Worm (Caenorhabditis elegans) whole organism, L3 larva: ENCODE measurements around the gene txdc-17.

Experiments
- R02D3.7 ChIP-seq: fragments of 150-350 bp; optimal IDR thresholded peaks from 2 replicates; lab custom pipeline; 2014; ENCODE audit warnings: missing biosample characterization, missing genetic modification characterization
- ZK546.5 ChIP-seq: sonication (generic microtip); optimal IDR thresholded peaks from 2 replicates; lab custom pipeline; 2017; ENCODE audit warnings: missing biosample characterization, missing genetic modification characterization
- aly-2 ChIP-seq: fragments of 150-350 bp; optimal IDR thresholded peaks from 2 replicates; lab custom pipeline; 2014; ENCODE audit warnings: missing biosample characterization, missing genetic modification characterization
- ama-1 ChIP-seq: fragments of 150-350 bp; optimal IDR thresholded peaks from 2 replicates; lab custom pipeline; 2018
- ceh-28 ChIP-seq: fragments of 150-350 bp; optimal IDR thresholded peaks from 2 replicates; lab custom pipeline; 2014; ENCODE audit warnings: missing biosample characterization, missing genetic modification reagents, missing genetic modification characterization
- ceh-82 ChIP-seq: fragments of 150-350 bp; optimal IDR thresholded peaks from 2 replicates; lab custom pipeline; 2014; ENCODE audit warnings: missing biosample characterization, missing genetic modification characterization
- egl-27 ChIP-seq: sonication (generic microtip); optimal IDR thresholded peaks from 4 replicates; lab custom pipeline; 2017; ENCODE audit warnings: missing biosample characterization, missing genetic modification reagents, missing genetic modification characterization
- egl-5 ChIP-seq: fragments of 150-350 bp; optimal IDR thresholded peaks from 2 replicates; lab custom pipeline; 2017; ENCODE audit warnings: missing biosample characterization, missing genetic modification reagents, missing genetic modification characterization, inconsistent platforms
- elt-1 ChIP-seq: fragments of 150-350 bp; optimal IDR thresholded peaks from 2 replicates; lab custom pipeline; 2014; ENCODE audit warnings: missing biosample characterization, missing genetic modification characterization
- elt-2 ChIP-seq: sonication (generic microtip); optimal IDR thresholded peaks from 2 replicates; lab custom pipeline; 2016; ENCODE audit warnings: missing genetic modification reagents, mild to moderate bottlenecking, missing genetic modification characterization, missing compliant biosample characterization
- elt-3 ChIP-seq, 3 experiments: fragments of 150-350 bp in 1 of 3; sonication (generic microtip) in 2 of 3; optimal IDR thresholded peaks; 2 replicates in 2 of 3; 4 replicates in 1 of 3; lab custom pipeline; 2014 to 2017; ENCODE audit warnings: missing biosample characterization in 3 of 3, missing genetic modification characterization in 3 of 3
- fos-1 ChIP-seq: fragments of 150-350 bp; optimal IDR thresholded peaks from 2 replicates; lab custom pipeline; 2014; ENCODE audit warnings: missing biosample characterization, missing genetic modification characterization
- hmg-11 ChIP-seq: sonication (generic microtip); optimal IDR thresholded peaks from 2 replicates; lab custom pipeline; 2016; ENCODE audit warnings: missing genetic modification characterization, missing compliant biosample characterization
- jun-1 ChIP-seq: fragments of 150-350 bp; optimal IDR thresholded peaks from 2 replicates; lab custom pipeline; 2014; ENCODE audit warnings: missing biosample characterization, missing genetic modification reagents, missing genetic modification characterization
- lin-15B ChIP-seq: fragments of 150-350 bp; optimal IDR thresholded peaks from 2 replicates; lab custom pipeline; 2014; ENCODE audit warnings: missing biosample characterization, missing genetic modification characterization
- lin-39 ChIP-seq: fragments of 150-350 bp; optimal IDR thresholded peaks from 2 replicates; lab custom pipeline; 2018; ENCODE audit warnings: missing biosample characterization, missing genetic modification reagents, missing genetic modification characterization
- lsy-12 ChIP-seq: sonication (generic microtip); optimal IDR thresholded peaks from 2 replicates; lab custom pipeline; 2016; ENCODE audit warnings: mild to moderate bottlenecking, missing genetic modification characterization, missing compliant biosample characterization
- mdl-1 ChIP-seq: fragments of 150-350 bp; optimal IDR thresholded peaks from 2 replicates; lab custom pipeline; 2014; ENCODE audit warnings: missing biosample characterization, missing genetic modification characterization
- nfya-1 ChIP-seq: sonication (generic microtip); optimal IDR thresholded peaks from 2 replicates; lab custom pipeline; 2017; ENCODE audit warnings: missing genetic modification characterization, mild to moderate bottlenecking, missing compliant biosample characterization, antibody characterized with exemption, moderate library complexity; ENCODE audit not compliant: insufficient read depth
- nhr-11 ChIP-seq: fragments of 150-350 bp; optimal IDR thresholded peaks from 2 replicates; lab custom pipeline; 2014; ENCODE audit warnings: missing biosample characterization, missing genetic modification characterization
- nhr-12 ChIP-seq: fragments of 150-350 bp; optimal IDR thresholded peaks from 2 replicates; lab custom pipeline; 2014; ENCODE audit warnings: missing biosample characterization, missing genetic modification characterization
- nhr-23 ChIP-seq: fragments of 150-350 bp; optimal IDR thresholded peaks from 2 replicates; lab custom pipeline; 2014; ENCODE audit warnings: missing biosample characterization, missing genetic modification reagents, missing genetic modification characterization
- nhr-25 ChIP-seq: sonication (generic microtip); optimal IDR thresholded peaks from 2 replicates; lab custom pipeline; 2017; ENCODE audit warnings: missing biosample characterization, missing genetic modification characterization
- nhr-43 ChIP-seq: sonication (generic microtip); optimal IDR thresholded peaks from 2 replicates; lab custom pipeline; 2016; ENCODE audit warnings: mild to moderate bottlenecking, missing genetic modification characterization, missing compliant biosample characterization; ENCODE audit not compliant: poor library complexity, severe bottlenecking
- nhr-67 ChIP-seq: fragments of 150-350 bp; optimal IDR thresholded peaks from 2 replicates; lab custom pipeline; 2014; ENCODE audit warnings: missing biosample characterization, missing genetic modification characterization
- nhr-76 ChIP-seq: fragments of 150-350 bp; sonication (generic microtip); optimal IDR thresholded peaks from 5 replicates; lab custom pipeline; 2014; ENCODE audit warnings: missing biosample characterization, missing genetic modification characterization
- pha-4 ChIP-seq: fragments of 150-350 bp; optimal IDR thresholded peaks from 2 replicates; lab custom pipeline; 2014; ENCODE audit warnings: missing biosample characterization, missing genetic modification reagents, missing genetic modification characterization
- pqm-1 ChIP-seq: fragments of 150-350 bp; optimal IDR thresholded peaks from 2 replicates; lab custom pipeline; 2017; ENCODE audit warnings: missing biosample characterization, missing genetic modification characterization, inconsistent platforms
- sea-2 ChIP-seq: fragments of 150-350 bp; sonication (generic microtip); optimal IDR thresholded peaks from 4 replicates; lab custom pipeline; 2014; ENCODE audit warnings: missing biosample characterization, missing genetic modification reagents, missing genetic modification characterization
- skn-1 ChIP-seq: fragments of 150-350 bp; optimal IDR thresholded peaks from 2 replicates; lab custom pipeline; 2014; ENCODE audit warnings: missing biosample characterization, missing genetic modification characterization
- snpc-4 ChIP-seq: fragments of 150-350 bp; optimal IDR thresholded peaks from 2 replicates; lab custom pipeline; 2014; ENCODE audit warnings: missing biosample characterization, missing genetic modification characterization
- tbx-2 ChIP-seq: sonication (generic microtip); optimal IDR thresholded peaks from 2 replicates; lab custom pipeline; 2016; ENCODE audit warnings: mild to moderate bottlenecking, missing genetic modification characterization, missing compliant biosample characterization
- unc-39 ChIP-seq: sonication (generic microtip); optimal IDR thresholded peaks from 4 replicates; lab custom pipeline; 2017; ENCODE audit warnings: missing biosample characterization, missing genetic modification characterization
- unc-62 ChIP-seq: fragments of 150-350 bp; sonication (generic microtip); optimal IDR thresholded peaks from 4 replicates; lab custom pipeline; 2014; ENCODE audit warnings: missing biosample characterization, missing genetic modification reagents, missing genetic modification characterization
- zag-1 ChIP-seq: fragments of 150-350 bp; optimal IDR thresholded peaks from 2 replicates; lab custom pipeline; 2014; ENCODE audit warnings: missing biosample characterization, missing genetic modification characterization
- ztf-11 ChIP-seq: fragments of 150-350 bp; optimal IDR thresholded peaks from 2 replicates; lab custom pipeline; 2014; ENCODE audit warnings: missing biosample characterization, missing genetic modification characterization
- ztf-4 ChIP-seq: fragments of 150-350 bp; optimal IDR thresholded peaks from 2 replicates; lab custom pipeline; 2014; ENCODE audit warnings: missing biosample characterization, missing genetic modification characterization

txdc-17 gene

DNA sequence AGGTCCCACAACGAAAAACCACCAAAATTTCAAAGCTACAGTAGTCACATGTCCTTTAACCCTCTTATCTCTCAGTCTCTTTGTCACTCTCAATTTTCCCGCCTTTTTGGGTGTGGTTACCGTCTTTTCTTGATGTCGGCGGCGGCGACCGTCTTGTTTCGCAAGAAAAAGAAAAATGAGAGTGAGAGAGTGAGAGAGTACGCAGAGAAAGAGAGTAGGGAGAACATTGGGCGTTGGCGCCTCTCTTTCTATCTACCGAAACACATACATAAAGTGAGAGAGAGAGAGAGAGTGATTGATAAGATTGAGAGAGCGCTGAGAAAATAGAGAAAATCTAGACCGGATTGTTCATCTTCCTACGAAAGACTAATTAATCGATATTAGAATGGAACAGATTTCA lies 41.5 kb downstream of the txdc-17 start:
- TF ChIP-seq ztf-4 (tag; lab: Kevin White, UChicago) (no peak), nhr-11 (tag; lab: Kevin White, UChicago) (no peak), ZK546.5 (tag; lab: Kevin White, UChicago) (no peak), nfya-1 (tag; lab: Kevin White, UChicago) (peak; percentile 72), egl-27 (peak; percentile 43), mdl-1 (tag; lab: Kevin White, UChicago) (peak; percentile 50), pha-4 (tag; lab: Kevin White, UChicago) (peak; percentile 60), fos-1 (tag; lab: Kevin White, UChicago) (no peak), aly-2 (no peak), elt-1 (tag; lab: Kevin White, UChicago) (peak; percentile 44), lin-15B (peak; percentile 15), lsy-12 (tag; lab: Kevin White, UChicago) (peak; percentile 67), hmg-11 (tag; lab: Kevin White, UChicago) (peak; percentile 55), ama-1 (lab: Kevin White, UChicago) (no peak), snpc-4 (tag; lab: Kevin White, UChicago) (peak; percentile 29), nhr-25 (peak; percentile 87), ztf-11 (no peak), jun-1 (tag; lab: Kevin White, UChicago) (peak; percentile 22), elt-3 (tag; optimal IDR thresholded peaks at IDR 0.05; lab: Kevin White, UChicago) (peak; percentile 1 to 92 (median 38)), nhr-23 (tag; lab: Kevin White, UChicago) (peak; percentile 91), nhr-43 (tag; lab: Kevin White, UChicago) (peak; percentile 81), zag-1 (tag; lab: Kevin White, UChicago) (no peak), ceh-82 (no peak), nhr-67 (tag; lab: Kevin White, UChicago) (no peak), skn-1 (tag; lab: Kevin White, UChicago) (no peak), unc-62 (GFP tag; lab: Kevin White, UChicago) (peak; percentile 52), elt-2 (peak; percentile 91), tbx-2 (peak; percentile 39), R02D3.7 (peak; percentile 18), pqm-1 (tag; lab: Kevin White, UChicago) (peak; percentile 59), ceh-28 (peak; percentile 84)

- TF ChIP-seq elt-1 (tag; lab: Kevin White, UChicago) = no peak
- TF ChIP-seq unc-62 (GFP tag; lab: Kevin White, UChicago) = no peak
- TF ChIP-seq skn-1 (tag; lab: Kevin White, UChicago) = no peak
- TF ChIP-seq R02D3.7 = no peak
- no peak for TF ChIP-seq ZK546.5 (tag; lab: Kevin White, UChicago)
- TF ChIP-seq, all 47 proteins: peak for 0
Observed at ce11 chrIII:2879703-2880102, 45.2 kb downstream of the txdc-17 start.

- TF ChIP-seq lsy-12 (tag; lab: Kevin White, UChicago) (no peak), nhr-67 (tag; lab: Kevin White, UChicago) (no peak), pha-4 (tag; lab: Kevin White, UChicago) (peak; percentile 11), hmg-11 (tag; lab: Kevin White, UChicago) (peak; percentile 49), lin-39 (tag; lab: Kevin White, UChicago) (no peak), nhr-76 (tag; lab: Kevin White, UChicago) (no peak), pqm-1 (tag; lab: Kevin White, UChicago) (no peak), mdl-1 (tag; lab: Kevin White, UChicago) (no peak), nhr-43 (tag; lab: Kevin White, UChicago) (no peak), zag-1 (tag; lab: Kevin White, UChicago) (no peak), unc-39 (tag; lab: Kevin White, UChicago) (no peak), elt-3 (tag; optimal IDR thresholded peaks at IDR 0.05; lab: Kevin White, UChicago) (no peak), nhr-12 (tag; lab: Kevin White, UChicago) (no peak), nfya-1 (tag; lab: Kevin White, UChicago) (peak; percentile 8), unc-62 (GFP tag; lab: Kevin White, UChicago) (no peak), sea-2 (GFP tag; lab: Kevin White, UChicago) (no peak), egl-5 (tag; lab: Kevin White, UChicago) (no peak), ceh-82 (no peak)
Observed at ce11 chrIII:2881117-2881516, 46.7 kb downstream of the txdc-17 start.
